Worm (Caenorhabditis elegans) whole organism, midembryonic: Measurements from ENCODE around the gene clec-50.
"Not testable (repeated sequence)": the region's sequence is repeated elsewhere in the genome, so short reads cannot be mapped to it uniquely, and the experiment has no call there.

ENCODE experiments used
- T22C8.4 ChIP-seq: fragments of 200-800 bp; sonication (Bioruptor generic); IDR thresholded peaks from 2 replicates; pipeline ENCODE4 v1.3.6; 2022; ENCODE audit warnings: missing genetic modification characterization, missing compliant biosample characterization
- cog-1 ChIP-seq: sonication (generic microtip); optimal IDR thresholded peaks from 2 replicates; lab custom pipeline; 2016; ENCODE audit warnings: missing genetic modification characterization, missing compliant biosample characterization
- flt-1 ChIP-seq: fragments of 200-800 bp; sonication (Bioruptor generic); IDR thresholded peaks from 2 replicates; pipeline ENCODE4 v1.3.6; 2022; ENCODE audit warnings: missing genetic modification characterization, missing compliant biosample characterization
- klf-2 ChIP-seq: fragments of 200-800 bp; sonication (Bioruptor generic); conservative IDR thresholded peaks from 2 replicates; pipeline ENCODE4 v1.3.6; 2022; ENCODE audit warnings: missing genetic modification reagents, missing genetic modification characterization, missing compliant biosample characterization
- med-1 ChIP-seq: sonication (generic microtip); optimal IDR thresholded peaks from 2 replicates; lab custom pipeline; 2017; ENCODE audit warnings: missing genetic modification characterization, mild to moderate bottlenecking, missing compliant biosample characterization, antibody characterized with exemption, missing genetic modification reagents; ENCODE audit not compliant: insufficient read depth
- ref-1 ChIP-seq: fragments of 200-800 bp; sonication (Bioruptor generic); conservative IDR thresholded peaks from 2 replicates; pipeline ENCODE4 v1.3.6; 2022; ENCODE audit warnings: missing genetic modification reagents, missing genetic modification characterization, missing compliant biosample characterization
- tab-1 ChIP-seq: fragments of 200-800 bp; sonication (Bioruptor generic); IDR thresholded peaks from 2 replicates; pipeline ENCODE4 v1.3.6; 2022; ENCODE audit warnings: missing genetic modification characterization, missing compliant biosample characterization
- ztf-23 ChIP-seq: fragments of 200-800 bp; sonication (Bioruptor generic); IDR thresholded peaks from 2 replicates; pipeline ENCODE4 v1.3.6; 2022; ENCODE audit warnings: missing genetic modification reagents, missing genetic modification characterization, missing compliant biosample characterization
- ztf-29 ChIP-seq: fragments of 200-800 bp; sonication (Bioruptor generic); IDR thresholded peaks from 2 replicates; pipeline ENCODE4 v1.3.6; 2022; ENCODE audit warnings: missing genetic modification reagents, missing genetic modification characterization, missing compliant biosample characterization

Gene clec-50

ce11 chrV:19711646-19712045 lies 43.5 kb downstream of the clec-50 start, which contains the start of gene Y43F8C.23:
Y43F8C.23 (minus strand) TSS chrV:19711746.
- TF ChIP-seq cog-1 (tag; lab: Kevin White, UChicago); ztf-29; ref-1 (GFP tag; lab: Robert Waterston, UW): not testable (repeated sequence)

DNA sequence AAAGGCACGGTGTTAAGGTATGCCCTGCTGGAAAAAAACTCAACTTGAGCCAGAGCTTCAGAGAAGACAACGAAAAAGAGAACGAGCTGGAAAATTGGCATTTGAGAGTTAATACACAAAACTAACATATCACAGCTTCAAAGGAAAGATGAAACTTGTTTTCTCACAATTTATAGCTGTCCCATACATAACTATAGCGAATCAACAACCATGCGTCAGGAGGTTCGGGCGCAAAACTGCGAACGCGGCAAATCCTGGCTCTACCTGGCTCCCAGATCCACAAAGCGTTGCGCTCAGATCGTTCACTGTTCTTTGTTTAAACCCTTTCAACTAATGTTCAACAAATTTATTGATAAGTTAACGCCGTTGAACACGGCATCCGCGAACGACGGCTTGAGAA lies 44.7 kb downstream of the clec-50 start, which contains the start of gene Y43F8C.15:
Gene Y43F8C.15 (minus strand): TSS at position 101 of the 400 bp plus-strand sequence.
- not testable (repeated sequence) for TF ChIP-seq tab-1 (GFP tag; lab: Robert Waterston, UW); med-1 (GFP tag; lab: Kevin White, UChicago); klf-2 (GFP tag; lab: Robert Waterston, UW)

ce11 chrV:19708849-19709248 lies 46.3 kb downstream of the clec-50 start, which contains the start of gene srv-3:
srv-3 (minus strand) TSS chrV:19708949.
- TF ChIP-seq ref-1 (GFP tag; lab: Robert Waterston, UW) (no peak), cog-1 (tag; lab: Kevin White, UChicago) (no peak), med-1 (GFP tag; lab: Kevin White, UChicago) (no peak), flt-1 (GFP tag; lab: Robert Waterston, UW) (no peak), ztf-23 (GFP tag; lab: Robert Waterston, UW) (no peak), T22C8.4 (no peak), klf-2 (GFP tag; lab: Robert Waterston, UW) (no peak), tab-1 (GFP tag; lab: Robert Waterston, UW) (no peak), ztf-29 (no peak)
